Fruit fly (Drosophila melanogaster) whole organism, adult: ENCODE data around the gene Oct-TyrR.

ENCODE experiments used
- CG11617 ChIP-seq: fragments of 200-800 bp; sonication (Bioruptor generic); optimal IDR thresholded peaks from 2 replicates; lab custom pipeline; 2017; ENCODE audit warnings: mild to moderate bottlenecking, missing biosample characterization, missing genetic modification reagents, missing genetic modification characterization
- CG12768 ChIP-seq: fragments of 200-800 bp; sonication (Bioruptor generic); optimal IDR thresholded peaks from 2 replicates; lab custom pipeline; 2017; ENCODE audit warnings: missing biosample characterization, missing genetic modification characterization, mild to moderate bottlenecking, moderate library complexity, missing genetic modification reagents
- CG14711 ChIP-seq: fragments of 200-800 bp; sonication (Bioruptor generic); optimal IDR thresholded peaks from 2 replicates; lab custom pipeline; 2018; ENCODE audit warnings: missing biosample characterization, mild to moderate bottlenecking, missing genetic modification characterization, moderate library complexity
- CG1620 ChIP-seq: fragments of 200-800 bp; sonication (Bioruptor generic); optimal IDR thresholded peaks from 2 replicates; lab custom pipeline; 2016; ENCODE audit warnings: missing biosample characterization, missing genetic modification characterization
- CG33017 ChIP-seq: fragments of 200-800 bp; sonication (Bioruptor generic); optimal IDR thresholded peaks from 2 replicates; lab custom pipeline; 2018; ENCODE audit warnings: missing biosample characterization, mild to moderate bottlenecking, missing genetic modification characterization, moderate library complexity
- CG5204 ChIP-seq: fragments of 200-800 bp; sonication (Bioruptor generic); optimal IDR thresholded peaks from 2 replicates; lab custom pipeline; 2016; ENCODE audit warnings: missing biosample characterization, missing genetic modification characterization
- CG7045 ChIP-seq: fragments of 200-800 bp; sonication (Bioruptor generic); optimal IDR thresholded peaks from 2 replicates; lab custom pipeline; 2017; ENCODE audit warnings: missing biosample characterization, mild to moderate bottlenecking, missing genetic modification characterization
- CG7101 ChIP-seq: fragments of 200-800 bp; sonication (Bioruptor generic); optimal IDR thresholded peaks from 2 replicates; lab custom pipeline; 2018; ENCODE audit warnings: missing biosample characterization, mild to moderate bottlenecking, missing genetic modification characterization, moderate library complexity
- Clk ChIP-seq: fragments of 200-800 bp; sonication (Bioruptor generic); optimal IDR thresholded peaks from 2 replicates; lab custom pipeline; 2017; ENCODE audit warnings: missing biosample characterization, missing genetic modification characterization
- Crg-1 ChIP-seq: fragments of 200-800 bp; sonication (Bioruptor generic); optimal IDR thresholded peaks from 2 replicates; lab custom pipeline; 2016; ENCODE audit warnings: missing biosample characterization, missing genetic modification characterization
- Hr96 ChIP-seq: fragments of 200-800 bp; sonication (Bioruptor generic); optimal IDR thresholded peaks from 2 replicates; lab custom pipeline; 2016; ENCODE audit warnings: missing biosample characterization, missing genetic modification characterization
- Mnt ChIP-seq: fragments of 200-800 bp; sonication (Bioruptor generic); optimal IDR thresholded peaks from 2 replicates; lab custom pipeline; 2016; ENCODE audit warnings: missing biosample characterization, mild to moderate bottlenecking, missing genetic modification characterization
- bab1 ChIP-seq: fragments of 200-800 bp; sonication (Bioruptor generic); optimal IDR thresholded peaks from 3 replicates; lab custom pipeline; 2019; ENCODE audit warnings: missing biosample characterization, mild to moderate bottlenecking, missing genetic modification characterization, moderate library complexity
- cic ChIP-seq: fragments of 200-800 bp; sonication (Bioruptor generic); optimal IDR thresholded peaks from 2 replicates; lab custom pipeline; 2017; ENCODE audit warnings: missing biosample characterization, mild to moderate bottlenecking, missing genetic modification characterization, moderate library complexity
- cnc ChIP-seq, 2 experiments: fragments of >200 bp; optimal IDR thresholded peaks; 2 replicates each; lab custom pipeline; 2017
- kay ChIP-seq: fragments of 200-800 bp; sonication (Bioruptor generic); peaks from one replicate; lab custom pipeline; 2016; ENCODE audit warnings: missing biosample characterization, missing genetic modification characterization, borderline replicate concordance
- ovo ChIP-seq: fragments of 200-800 bp; sonication (Bioruptor generic); optimal IDR thresholded peaks from 2 replicates; lab custom pipeline; 2016; ENCODE audit warnings: missing biosample characterization, missing genetic modification characterization
- pad ChIP-seq: fragments of 200-800 bp; sonication (Bioruptor generic); optimal IDR thresholded peaks from 3 replicates; lab custom pipeline; 2017; ENCODE audit warnings: missing biosample characterization, missing genetic modification characterization, mild to moderate bottlenecking, moderate library complexity, missing genetic modification reagents
- tj ChIP-seq: fragments of 200-800 bp; sonication (Bioruptor generic); optimal IDR thresholded peaks from 3 replicates; lab custom pipeline; 2017; ENCODE audit warnings: missing biosample characterization, mild to moderate bottlenecking, missing genetic modification characterization, moderate library complexity
- toe ChIP-seq: fragments of 200-800 bp; sonication (Bioruptor generic); optimal IDR thresholded peaks from 2 replicates; lab custom pipeline; 2016; ENCODE audit warnings: missing biosample characterization, missing genetic modification characterization

Oct-TyrR gene

DNA sequence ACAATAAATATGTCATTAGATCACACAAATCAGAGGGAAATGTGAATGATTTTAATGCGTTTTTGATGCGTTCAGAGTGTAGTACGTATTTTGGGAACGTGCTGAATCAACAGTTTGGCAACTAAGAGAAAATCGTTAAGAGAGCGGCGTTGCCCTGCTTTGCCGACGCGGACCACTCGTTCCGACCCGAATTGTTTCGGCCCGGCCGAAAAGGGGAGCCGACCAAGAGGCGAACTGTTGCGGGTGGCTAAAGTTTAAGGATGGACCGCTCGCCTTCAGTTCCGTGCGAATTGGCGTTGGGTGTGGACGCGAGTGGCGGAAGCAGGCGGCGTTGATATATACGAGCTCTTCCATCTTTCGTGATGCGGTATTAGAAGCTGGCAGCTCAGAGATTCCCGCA, at the start of gene Oct-TyrR:
Gene Oct-TyrR (plus strand): TSS at position 287 of the 400 bp plus-strand sequence.
- no peak for TF ChIP-seq cic (GFP tag; lab: Kevin White, UChicago)
- no peak for TF ChIP-seq CG11617 (GFP tag; lab: Kevin White, UChicago)
- TF ChIP-seq toe (GFP tag; lab: Kevin White, UChicago): no peak
- no peak for TF ChIP-seq Crg-1 (GFP tag; lab: Kevin White, UChicago)
- TF ChIP-seq Clk (GFP tag; lab: Kevin White, UChicago): no peak
- no peak for TF ChIP-seq Mnt
- TF ChIP-seq CG7101 (tag; lab: Kevin White, UChicago): no peak
- no peak for TF ChIP-seq pad (GFP tag; lab: Kevin White, UChicago)
- no peak for TF ChIP-seq CG7045 (GFP tag; lab: Kevin White, UChicago)
- no peak for TF ChIP-seq CG33017
- TF ChIP-seq kay (GFP tag; lab: Kevin White, UChicago): no peak
- TF ChIP-seq CG5204 (GFP tag; lab: Kevin White, UChicago): no peak
- no peak for TF ChIP-seq CG12768 (GFP tag; lab: Kevin White, UChicago)
- TF ChIP-seq CG14711 (tag; lab: Kevin White, UChicago): no peak
- no peak for TF ChIP-seq Hr96
- TF ChIP-seq ovo: no peak
- TF ChIP-seq bab1 (GFP tag; lab: Kevin White, UChicago): no peak
- TF ChIP-seq CG1620 (GFP tag; lab: Kevin White, UChicago): no peak
- TF ChIP-seq tj (GFP tag; lab: Kevin White, UChicago): no peak
- TF ChIP-seq cnc (optimal IDR thresholded peaks at IDR 0.05; lab: Kevin White, UChicago): no peak

DNA sequence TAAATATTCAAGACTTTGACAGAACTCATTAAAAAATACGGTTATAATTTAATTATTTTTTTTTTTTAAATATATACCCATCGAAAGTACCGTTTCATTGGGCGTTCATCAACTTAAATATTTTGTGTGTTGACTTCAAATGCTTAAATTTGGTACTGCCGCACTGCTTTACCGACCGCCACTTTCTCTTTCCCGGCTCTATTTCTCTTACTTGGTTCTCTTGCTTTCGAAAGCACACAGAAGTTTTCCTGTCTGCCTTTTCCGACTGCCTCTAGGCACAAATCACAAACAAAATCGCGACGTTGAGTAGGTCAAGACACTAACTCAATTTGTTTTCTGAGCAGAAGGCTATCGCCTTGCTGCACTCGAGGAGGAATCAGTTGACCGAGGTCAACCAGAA, 40.8 kb upstream of the Oct-TyrR start:
- TF ChIP-seq pad (GFP tag; lab: Kevin White, UChicago) (no peak), cic (GFP tag; lab: Kevin White, UChicago) (no peak), CG5204 (GFP tag; lab: Kevin White, UChicago) (no peak), toe (GFP tag; lab: Kevin White, UChicago) (no peak), Crg-1 (GFP tag; lab: Kevin White, UChicago) (no peak)

DNA sequence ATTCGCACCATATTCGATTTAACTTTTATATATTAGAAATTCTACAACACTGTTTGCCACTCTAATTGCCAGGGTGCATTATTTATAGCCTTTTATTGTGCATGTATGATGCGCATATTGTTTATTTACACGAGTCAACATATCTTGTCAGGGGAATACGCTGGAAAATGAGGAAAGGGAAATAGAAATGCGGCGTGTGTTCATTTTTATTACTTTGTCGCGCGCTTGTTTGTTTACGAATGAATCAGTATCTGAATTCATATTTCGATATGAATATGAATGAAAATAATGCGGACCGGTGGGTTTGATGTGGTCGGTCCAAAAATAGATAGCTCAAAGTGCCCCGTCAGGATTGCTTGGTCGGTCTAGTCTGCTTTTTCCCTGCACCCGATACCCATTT, 28.7 kb upstream of the Oct-TyrR start:
- no peak for TF ChIP-seq Hr96

- TF ChIP-seq CG14711 (tag; lab: Kevin White, UChicago) (no peak), Clk (GFP tag; lab: Kevin White, UChicago) (no peak), toe (GFP tag; lab: Kevin White, UChicago) (no peak), bab1 (GFP tag; lab: Kevin White, UChicago) (no peak), Hr96 (no peak), CG7045 (GFP tag; lab: Kevin White, UChicago) (no peak), CG11617 (GFP tag; lab: Kevin White, UChicago) (no peak), ovo (no peak), pad (GFP tag; lab: Kevin White, UChicago) (no peak), kay (GFP tag; lab: Kevin White, UChicago) (no peak), Crg-1 (GFP tag; lab: Kevin White, UChicago) (no peak), CG7101 (tag; lab: Kevin White, UChicago) (no peak), cnc (optimal IDR thresholded peaks at IDR 0.05; lab: Kevin White, UChicago) (no peak), CG33017 (no peak), tj (GFP tag; lab: Kevin White, UChicago) (no peak), CG5204 (GFP tag; lab: Kevin White, UChicago) (no peak), CG1620 (GFP tag; lab: Kevin White, UChicago) (no peak), cic (GFP tag; lab: Kevin White, UChicago) (no peak), CG12768 (GFP tag; lab: Kevin White, UChicago) (no peak), Mnt (no peak)
Measured at dm6 chr3L:22028225-22028624, 6.6 kb upstream of the Oct-TyrR start, which contains the start of gene CG7140. CG7140 (minus strand) TSS chr3L:22028325.

dm6 chr3L:22029670-22030069, 5.1 kb upstream of the Oct-TyrR start, which contains the start of gene CG43392:
CG43392 (minus strand) TSS chr3L:22029770.
- TF ChIP-seq CG1620 (GFP tag; lab: Kevin White, UChicago) (no peak), cnc (optimal IDR thresholded peaks at IDR 0.05; lab: Kevin White, UChicago) (no peak), kay (GFP tag; lab: Kevin White, UChicago) (no peak), tj (GFP tag; lab: Kevin White, UChicago) (no peak)

- no peak for TF ChIP-seq CG14711 (tag; lab: Kevin White, UChicago)
- TF ChIP-seq CG11617 (GFP tag; lab: Kevin White, UChicago): no peak
- TF ChIP-seq CG7045 (GFP tag; lab: Kevin White, UChicago): no peak
- no peak for TF ChIP-seq cnc (optimal IDR thresholded peaks at IDR 0.05; lab: Kevin White, UChicago)
- no peak for TF ChIP-seq ovo
- no peak for TF ChIP-seq CG33017
- TF ChIP-seq pad (GFP tag; lab: Kevin White, UChicago): no peak
- no peak for TF ChIP-seq tj (GFP tag; lab: Kevin White, UChicago)
- TF ChIP-seq kay (GFP tag; lab: Kevin White, UChicago): no peak
- no peak for TF ChIP-seq CG7101 (tag; lab: Kevin White, UChicago)
Measured at dm6 chr3L:22051152-22051551, 16.3 kb downstream of the Oct-TyrR start.

- TF ChIP-seq Crg-1 (GFP tag; lab: Kevin White, UChicago) (peak; percentile 43), CG12768 (GFP tag; lab: Kevin White, UChicago) (no peak), cic (GFP tag; lab: Kevin White, UChicago) (peak; percentile 53), toe (GFP tag; lab: Kevin White, UChicago) (no peak), CG14711 (tag; lab: Kevin White, UChicago) (no peak), cnc (optimal IDR thresholded peaks at IDR 0.05; lab: Kevin White, UChicago) (no peak), tj (GFP tag; lab: Kevin White, UChicago) (no peak), kay (GFP tag; lab: Kevin White, UChicago) (peak; percentile 69), CG1620 (GFP tag; lab: Kevin White, UChicago) (no peak), CG7101 (tag; lab: Kevin White, UChicago) (peak; percentile 8), Hr96 (peak; percentile 17), Clk (GFP tag; lab: Kevin White, UChicago) (no peak), CG11617 (GFP tag; lab: Kevin White, UChicago) (peak; percentile 21), CG33017 (peak; percentile 25), CG7045 (GFP tag; lab: Kevin White, UChicago) (peak; percentile 55)
Measured at dm6 chr3L:22053343-22053742, 18.5 kb downstream of the Oct-TyrR start.
